Fruit fly (Drosophila melanogaster) whole organism, embryonic: Measurements from ENCODE around the gene CG15012.

Source experiments
- Blimp-1 ChIP-seq: fragments of 200-800 bp; sonication (Bioruptor generic); optimal IDR thresholded peaks from 3 replicates; lab custom pipeline; 2018; ENCODE audit warnings: missing biosample characterization, missing genetic modification characterization, mild to moderate bottlenecking, moderate library complexity, missing genetic modification reagents
- CG10267 ChIP-seq: fragments of 200-800 bp; sonication (Bioruptor generic); optimal IDR thresholded peaks from 2 replicates; lab custom pipeline; 2018; ENCODE audit warnings: missing biosample characterization, mild to moderate bottlenecking, missing genetic modification characterization, moderate library complexity
- CG13775 ChIP-seq: fragments of 200-800 bp; sonication (Bioruptor generic); optimal IDR thresholded peaks from 3 replicates; lab custom pipeline; 2017; ENCODE audit warnings: missing biosample characterization, mild to moderate bottlenecking, missing genetic modification characterization
- CG15073 ChIP-seq: fragments of 200-800 bp; sonication (Bioruptor generic); optimal IDR thresholded peaks from 2 replicates; lab custom pipeline; 2016; ENCODE audit warnings: missing biosample characterization, missing genetic modification characterization
- CG15601 ChIP-seq: fragments of 200-800 bp; sonication (Bioruptor generic); optimal IDR thresholded peaks from 3 replicates; lab custom pipeline; 2019; ENCODE audit warnings: missing biosample characterization, mild to moderate bottlenecking, missing genetic modification characterization, moderate library complexity
- CG18599 ChIP-seq: fragments of 200-800 bp; sonication (Bioruptor generic); optimal IDR thresholded peaks from 3 replicates; lab custom pipeline; 2017; ENCODE audit warnings: missing biosample characterization, missing genetic modification characterization, mild to moderate bottlenecking, moderate library complexity, missing genetic modification reagents
- CG2129 ChIP-seq: fragments of 200-800 bp; sonication (Bioruptor generic); IDR thresholded peaks from 2 replicates; pipeline ENCODE4 v1.3.6; 2022; ENCODE audit warnings: missing biosample characterization, missing genetic modification characterization; ENCODE audit not compliant: partially characterized antibody
- CG31224 ChIP-seq: fragments of 200-800 bp; sonication (Bioruptor generic); IDR thresholded peaks from 2 replicates; pipeline ENCODE4 v1.3.6; 2022; ENCODE audit warnings: missing biosample characterization, missing genetic modification characterization
- CG34376 ChIP-seq: fragments of 200-800 bp; sonication (Bioruptor generic); optimal IDR thresholded peaks from 2 replicates; lab custom pipeline; 2018; ENCODE audit warnings: missing biosample characterization, mild to moderate bottlenecking, missing genetic modification characterization
- CG3847 ChIP-seq: fragments of 200-800 bp; sonication (Bioruptor generic); IDR thresholded peaks from 2 replicates; pipeline ENCODE4 v1.3.6; 2022; ENCODE audit warnings: missing biosample characterization, missing genetic modification characterization
- CG4424 ChIP-seq: fragments of 200-800 bp; sonication (Bioruptor generic); optimal IDR thresholded peaks from 3 replicates; lab custom pipeline; 2016; ENCODE audit warnings: missing biosample characterization, missing genetic modification characterization
- CG4854 ChIP-seq: fragments of 200-800 bp; sonication (Bioruptor generic); optimal IDR thresholded peaks from 2 replicates; lab custom pipeline; 2016; ENCODE audit warnings: missing biosample characterization, missing genetic modification characterization, inconsistent platforms
- CG7928 ChIP-seq: fragments of 200-800 bp; sonication (Bioruptor generic); optimal IDR thresholded peaks from 2 replicates; lab custom pipeline; 2017; ENCODE audit warnings: missing biosample characterization, mild to moderate bottlenecking, missing genetic modification characterization
- CG7987 ChIP-seq: fragments of 200-800 bp; sonication (Bioruptor generic); optimal IDR thresholded peaks from 2 replicates; lab custom pipeline; 2018; ENCODE audit warnings: missing biosample characterization, mild to moderate bottlenecking, missing genetic modification characterization, moderate library complexity
- Dek ChIP-seq: fragments of 200-800 bp; sonication (Bioruptor generic); optimal IDR thresholded peaks from 3 replicates; lab custom pipeline; 2019; ENCODE audit warnings: missing biosample characterization, mild to moderate bottlenecking, missing genetic modification characterization, moderate library complexity
- Drgx ChIP-seq: fragments of 200-800 bp; sonication (Bioruptor generic); IDR thresholded peaks from 2 replicates; pipeline ENCODE4 v1.3.6; 2022; ENCODE audit warnings: missing biosample characterization, missing genetic modification characterization
- Hr3 ChIP-seq: fragments of 200-800 bp; sonication (Bioruptor generic); optimal IDR thresholded peaks from 3 replicates; lab custom pipeline; 2016; ENCODE audit warnings: missing biosample characterization, missing genetic modification characterization
- Pdp1 ChIP-seq, 2 experiments: fragments of 200-800 bp; sonication (Bioruptor generic); optimal IDR thresholded peaks; 3 replicates each; lab custom pipeline; 2016; ENCODE audit warnings: missing biosample characterization in 2 of 2, missing genetic modification characterization in 2 of 2, mild to moderate bottlenecking in 1 of 2, moderate library complexity in 1 of 2
- Ravus ChIP-seq: fragments of 200-800 bp; sonication (Bioruptor generic); IDR thresholded peaks from 2 replicates; pipeline ENCODE4 v1.3.6; 2022; ENCODE audit warnings: missing biosample characterization, missing genetic modification characterization
- Sry-δ ChIP-seq: fragments of 200-800 bp; sonication (Bioruptor generic); optimal IDR thresholded peaks from 2 replicates; lab custom pipeline; 2016; ENCODE audit warnings: missing biosample characterization, missing genetic modification characterization
- Taf1 ChIP-seq: fragments of 200-800 bp; sonication (Bioruptor generic); IDR thresholded peaks from 2 replicates; pipeline ENCODE4 v1.3.6; 2022; ENCODE audit warnings: missing biosample characterization, missing genetic modification characterization
- Vsx1 ChIP-seq: fragments of 200-800 bp; sonication (Bioruptor generic); optimal IDR thresholded peaks from 2 replicates; lab custom pipeline; 2017; ENCODE audit warnings: missing biosample characterization, mild to moderate bottlenecking, missing genetic modification characterization, missing genetic modification reagents
- Xrp1 ChIP-seq: fragments of 200-800 bp; sonication (Bioruptor generic); IDR thresholded peaks from 2 replicates; pipeline ENCODE4 v1.3.6; 2022; ENCODE audit warnings: missing biosample characterization, missing genetic modification characterization
- bbx ChIP-seq: fragments of 200-800 bp; sonication (Bioruptor generic); IDR thresholded peaks from 2 replicates; pipeline ENCODE4 v1.3.6; 2022; ENCODE audit warnings: missing biosample characterization, missing genetic modification characterization; ENCODE audit not compliant: partially characterized antibody
- chinmo ChIP-seq: fragments of 200-800 bp; sonication (Bioruptor generic); IDR thresholded peaks from 4 replicates; pipeline ENCODE4 v1.3.6; 2022; ENCODE audit warnings: missing biosample characterization, missing genetic modification characterization; ENCODE audit not compliant: partially characterized antibody
- danr ChIP-seq: fragments of 200-800 bp; sonication (Bioruptor generic); IDR thresholded peaks from 2 replicates; pipeline ENCODE4 v1.3.6; 2022; ENCODE audit warnings: missing biosample characterization, missing genetic modification characterization
- dimm ChIP-seq: fragments of 200-800 bp; sonication (Bioruptor generic); IDR thresholded peaks from 2 replicates; pipeline ENCODE4 v1.3.6; 2022; ENCODE audit warnings: missing biosample characterization, missing genetic modification characterization
- dm ChIP-seq: fragments of 200-800 bp; sonication (Bioruptor generic); optimal IDR thresholded peaks from 3 replicates; lab custom pipeline; 2016; ENCODE audit warnings: missing biosample characterization, missing genetic modification characterization
- exex ChIP-seq: fragments of 200-800 bp; sonication (Bioruptor generic); optimal IDR thresholded peaks from 4 replicates; lab custom pipeline; 2018; ENCODE audit warnings: missing biosample characterization, mild to moderate bottlenecking, missing genetic modification characterization, moderate library complexity
- grn ChIP-seq: fragments of 200-800 bp; sonication (Bioruptor generic); optimal IDR thresholded peaks from 3 replicates; lab custom pipeline; 2017; ENCODE audit warnings: missing biosample characterization, missing genetic modification characterization
- inv ChIP-seq: fragments of 200-800 bp; sonication (Bioruptor generic); IDR thresholded peaks from 2 replicates; pipeline ENCODE4 v1.3.6; 2022; ENCODE audit warnings: missing biosample characterization, missing genetic modification characterization; ENCODE audit not compliant: partially characterized antibody
- kni ChIP-seq: fragments of 200-800 bp; sonication (Bioruptor generic); optimal IDR thresholded peaks from 3 replicates; lab custom pipeline; 2017; ENCODE audit warnings: mild to moderate bottlenecking, missing biosample characterization, missing genetic modification reagents, missing genetic modification characterization
- mirr ChIP-seq: fragments of 200-800 bp; sonication (Bioruptor generic); optimal IDR thresholded peaks from 3 replicates; lab custom pipeline; 2018; ENCODE audit warnings: missing biosample characterization, mild to moderate bottlenecking, missing genetic modification characterization
- oc ChIP-seq: fragments of 200-800 bp; sonication (Bioruptor generic); optimal IDR thresholded peaks from 2 replicates; lab custom pipeline; 2018; ENCODE audit warnings: missing biosample characterization, mild to moderate bottlenecking, missing genetic modification characterization, moderate library complexity
- odd ChIP-seq: fragments of 200-800 bp; sonication (Bioruptor generic); optimal IDR thresholded peaks from 2 replicates; lab custom pipeline; 2017; ENCODE audit warnings: missing biosample characterization, mild to moderate bottlenecking, missing genetic modification characterization
- otp ChIP-seq: fragments of 200-800 bp; sonication (Bioruptor generic); IDR thresholded peaks from 3 replicates; pipeline ENCODE4, ENCODE4 v1.3.6; 2022; ENCODE audit warnings: missing biosample characterization, missing genetic modification characterization
- prd ChIP-seq, 3 experiments: fragments of >200 bp in 2 of 3; fragments of 200-800 bp in 1 of 3; sonication (Bioruptor generic) in 1 of 3; optimal IDR thresholded peaks in 2 of 3; IDR thresholded peaks in 1 of 3; 2 replicates in 2 of 3; 3 replicates in 1 of 3; pipeline versions ENCODE4 v1.3.6 to Lab custom; 2017 to 2022; ENCODE audit warnings: missing biosample characterization in 1 of 3, missing genetic modification characterization in 1 of 3
- pros ChIP-seq: fragments of 200-800 bp; sonication (Bioruptor generic); optimal IDR thresholded peaks from 3 replicates; lab custom pipeline; 2019; ENCODE audit warnings: missing biosample characterization, mild to moderate bottlenecking, missing genetic modification characterization, moderate library complexity
- salm ChIP-seq: fragments of 200-800 bp; sonication (Bioruptor generic); optimal IDR thresholded peaks from 2 replicates; lab custom pipeline; 2018; ENCODE audit warnings: missing biosample characterization, mild to moderate bottlenecking, missing genetic modification characterization
- scrt ChIP-seq: fragments of 200-800 bp; sonication (Bioruptor generic); optimal IDR thresholded peaks from 2 replicates; lab custom pipeline; 2018; ENCODE audit warnings: missing biosample characterization, mild to moderate bottlenecking, missing genetic modification characterization, moderate library complexity
- shn ChIP-seq: fragments of 200-800 bp; sonication (Bioruptor generic); optimal IDR thresholded peaks from 3 replicates; lab custom pipeline; 2016; ENCODE audit warnings: missing biosample characterization, missing genetic modification characterization
- sr ChIP-seq: fragments of 200-800 bp; sonication (Bioruptor generic); IDR thresholded peaks from 3 replicates; pipeline ENCODE4 v1.3.6; 2022; ENCODE audit warnings: missing biosample characterization, missing genetic modification characterization
- sug ChIP-seq: fragments of 200-800 bp; optimal IDR thresholded peaks from 2 replicates; lab custom pipeline; 2019; ENCODE audit warnings: missing biosample characterization, mild to moderate bottlenecking, missing genetic modification characterization, moderate library complexity
- toy ChIP-seq: fragments of 200-800 bp; sonication (Bioruptor generic); IDR thresholded peaks from 2 replicates; pipeline ENCODE4 v1.3.6; 2022; ENCODE audit warnings: missing biosample characterization, missing genetic modification characterization
- zfh1 ChIP-seq: fragments of 200-800 bp; sonication (Bioruptor generic); IDR thresholded peaks from 3 replicates; pipeline ENCODE4 v1.3.6; 2022; ENCODE audit warnings: missing biosample characterization, missing genetic modification characterization
- zfh2 ChIP-seq: fragments of 200-800 bp; sonication (Bioruptor generic); optimal IDR thresholded peaks from 2 replicates; lab custom pipeline; 2016; ENCODE audit warnings: missing biosample characterization, missing genetic modification characterization

Gene CG15012

dm6 chr3L:4302088-4302487 lies 10.0 kb upstream of the CG15012 start (continued):
- TF ChIP-seq dm (GFP tag; lab: Kevin White, UChicago) = no peak
- no peak for TF ChIP-seq Drgx (GFP tag; lab: Robert Waterston, UW)

dm6 chr3L:4296760-4297159 lies 4.7 kb upstream of the CG15012 start:
- TF ChIP-seq Taf1 = no peak
- TF ChIP-seq CG7928 (GFP tag; lab: Kevin White, UChicago) = no peak
- no peak for TF ChIP-seq shn (GFP tag; lab: Kevin White, UChicago)
- TF ChIP-seq odd (GFP tag; lab: Kevin White, UChicago) = no peak
- TF ChIP-seq oc (tag; lab: Kevin White, UChicago) = peak; percentile 69
- TF ChIP-seq Xrp1 (GFP tag; lab: Robert Waterston, UW) = no peak
- TF ChIP-seq CG4424 (GFP tag; lab: Kevin White, UChicago) = no peak
- no peak for TF ChIP-seq CG31224 (GFP tag; lab: Robert Waterston, UW)
- no peak for TF ChIP-seq scrt
- TF ChIP-seq toy (GFP tag; lab: Robert Waterston, UW) = no peak
- TF ChIP-seq CG10267 (tag; lab: Kevin White, UChicago) = no peak
- no peak for TF ChIP-seq Sry-δ
- no peak for TF ChIP-seq dimm
- TF ChIP-seq zfh2 = no peak
- TF ChIP-seq sr (GFP tag; lab: Robert Waterston, UW) = 0 out of 3 replicates have a peak, but pooled peaks have one; percentile 32
- no peak for TF ChIP-seq CG7987
- no peak for TF ChIP-seq zfh1
- no peak for TF ChIP-seq CG13775
- TF ChIP-seq CG15601 = no peak
- TF ChIP-seq Ravus = no peak
- TF ChIP-seq pros = peak; percentile 42
- no peak for TF ChIP-seq CG15073 (GFP tag; lab: Kevin White, UChicago)
- no peak for TF ChIP-seq bbx
- TF ChIP-seq danr = no peak
- TF ChIP-seq Hr3 (GFP tag; lab: Kevin White, UChicago) = no peak
- TF ChIP-seq Pdp1 (GFP tag; optimal IDR thresholded peaks at IDR 0.05; lab: Kevin White, UChicago) = peak in 1 of 2 experiments; percentile 39
- TF ChIP-seq CG18599 (GFP tag; lab: Kevin White, UChicago) = no peak
- TF ChIP-seq prd (optimal IDR thresholded peaks at IDR 0.05; lab: Kevin White, UChicago) = no peak
- no peak for TF ChIP-seq prd (GFP tag; IDR thresholded peaks at IDR 0.05; lab: Robert Waterston, UW)
- peak; percentile 99 for TF ChIP-seq Blimp-1 (GFP tag; lab: Kevin White, UChicago)
- TF ChIP-seq CG2129 = no peak
- peak; percentile 58 for TF ChIP-seq kni
- no peak for TF ChIP-seq CG4854

dm6 chr3L:4293711-4294110 lies 1.7 kb upstream of the CG15012 start:
- TF ChIP-seq inv (GFP tag; lab: Robert Waterston, UW) = no peak
- 0 out of 4 replicates have a peak, but pooled peaks have one; percentile 43 for TF ChIP-seq chinmo (GFP tag; lab: Robert Waterston, UW)
- peak in 1 of 2 experiments; percentile 22 for TF ChIP-seq Pdp1 (GFP tag; optimal IDR thresholded peaks at IDR 0.05; lab: Kevin White, UChicago)
- TF ChIP-seq mirr (GFP tag; lab: Kevin White, UChicago) = peak; percentile 5
- TF ChIP-seq otp = no peak
- peak; percentile 1 for TF ChIP-seq Dek (tag; lab: Kevin White, UChicago)
- peak; percentile 24 for TF ChIP-seq CG34376 (GFP tag; lab: Kevin White, UChicago)
- TF ChIP-seq salm (tag; lab: Kevin White, UChicago) = peak; percentile 18
- TF ChIP-seq sug (tag; lab: Kevin White, UChicago) = peak; percentile 95
- TF ChIP-seq grn (GFP tag; lab: Kevin White, UChicago) = peak; percentile 35
- no peak for TF ChIP-seq Vsx1 (GFP tag; lab: Kevin White, UChicago)
- no peak for TF ChIP-seq CG3847 (GFP tag; lab: Robert Waterston, UW)
- TF ChIP-seq exex (tag; lab: Kevin White, UChicago) = peak; percentile 69
